Worm (Caenorhabditis elegans) whole organism, midembryonic: Measurements from ENCODE around the gene C53D6.6.

ENCODE experiments used
- T22C8.4 ChIP-seq: fragments of 200-800 bp; sonication (Bioruptor generic); IDR thresholded peaks from 2 replicates; pipeline ENCODE4 v1.3.6; 2022; ENCODE audit warnings: missing genetic modification characterization, missing compliant biosample characterization
- cog-1 ChIP-seq: sonication (generic microtip); optimal IDR thresholded peaks from 2 replicates; lab custom pipeline; 2016; ENCODE audit warnings: missing genetic modification characterization, missing compliant biosample characterization
- flt-1 ChIP-seq: fragments of 200-800 bp; sonication (Bioruptor generic); IDR thresholded peaks from 2 replicates; pipeline ENCODE4 v1.3.6; 2022; ENCODE audit warnings: missing genetic modification characterization, missing compliant biosample characterization
- klf-2 ChIP-seq: fragments of 200-800 bp; sonication (Bioruptor generic); conservative IDR thresholded peaks from 2 replicates; pipeline ENCODE4 v1.3.6; 2022; ENCODE audit warnings: missing genetic modification reagents, missing genetic modification characterization, missing compliant biosample characterization
- med-1 ChIP-seq: sonication (generic microtip); optimal IDR thresholded peaks from 2 replicates; lab custom pipeline; 2017; ENCODE audit warnings: missing genetic modification characterization, mild to moderate bottlenecking, missing compliant biosample characterization, antibody characterized with exemption, missing genetic modification reagents; ENCODE audit not compliant: insufficient read depth
- ref-1 ChIP-seq: fragments of 200-800 bp; sonication (Bioruptor generic); conservative IDR thresholded peaks from 2 replicates; pipeline ENCODE4 v1.3.6; 2022; ENCODE audit warnings: missing genetic modification reagents, missing genetic modification characterization, missing compliant biosample characterization
- tab-1 ChIP-seq: fragments of 200-800 bp; sonication (Bioruptor generic); IDR thresholded peaks from 2 replicates; pipeline ENCODE4 v1.3.6; 2022; ENCODE audit warnings: missing genetic modification characterization, missing compliant biosample characterization
- ztf-23 ChIP-seq: fragments of 200-800 bp; sonication (Bioruptor generic); IDR thresholded peaks from 2 replicates; pipeline ENCODE4 v1.3.6; 2022; ENCODE audit warnings: missing genetic modification reagents, missing genetic modification characterization, missing compliant biosample characterization
- ztf-29 ChIP-seq: fragments of 200-800 bp; sonication (Bioruptor generic); IDR thresholded peaks from 2 replicates; pipeline ENCODE4 v1.3.6; 2022; ENCODE audit warnings: missing genetic modification reagents, missing genetic modification characterization, missing compliant biosample characterization

Gene C53D6.6

ce11 chrIV:9021245-9021779 is 11.2 kb downstream of the C53D6.6 start:
- no peak for TF ChIP-seq flt-1 (GFP tag; lab: Robert Waterston, UW)
- no peak for TF ChIP-seq ref-1
- no peak for TF ChIP-seq ztf-29 (GFP tag; lab: Robert Waterston, UW)
- TF ChIP-seq med-1 (GFP tag; lab: Kevin White, UChicago) = no peak
- TF ChIP-seq klf-2 (GFP tag; lab: Robert Waterston, UW) = no peak
- no peak for TF ChIP-seq T22C8.4 (GFP tag; lab: Robert Waterston, UW)
- TF ChIP-seq tab-1 = no peak
- no peak for TF ChIP-seq cog-1
- no peak for TF ChIP-seq ztf-23 (GFP tag; lab: Robert Waterston, UW)

- no peak for TF ChIP-seq T22C8.4 (GFP tag; lab: Robert Waterston, UW)
- no peak for TF ChIP-seq cog-1
- no peak for TF ChIP-seq ztf-29 (GFP tag; lab: Robert Waterston, UW)
- no peak for TF ChIP-seq ztf-23 (GFP tag; lab: Robert Waterston, UW)
- no peak for TF ChIP-seq klf-2 (GFP tag; lab: Robert Waterston, UW)
- no peak for TF ChIP-seq med-1 (GFP tag; lab: Kevin White, UChicago)
- no peak for TF ChIP-seq flt-1 (GFP tag; lab: Robert Waterston, UW)
- TF ChIP-seq ref-1 = no peak
- no peak for TF ChIP-seq tab-1
Observed at ce11 chrIV:9020840-9021239, 11.6 kb downstream of the C53D6.6 start, which contains the start of gene C53D6.4. Gene C53D6.4, minus strand, starts transcription at chrIV:9020940.

ce11 chrIV:9016477-9016876 is 16.0 kb downstream of the C53D6.6 start, which contains the start of gene acc-2:
Gene acc-2, plus strand, starts transcription at chrIV:9016777.
- TF ChIP-seq med-1 (GFP tag; lab: Kevin White, UChicago) = no peak

ce11 chrIV:9010257-9010656 is 22.2 kb downstream of the C53D6.6 start, which contains the start of gene C53D6.11:
Gene C53D6.11, plus strand, starts transcription at chrIV:9010584.
- TF ChIP-seq flt-1 (GFP tag; lab: Robert Waterston, UW) = no peak
- TF ChIP-seq med-1 (GFP tag; lab: Kevin White, UChicago) = no peak
- no peak for TF ChIP-seq ztf-29 (GFP tag; lab: Robert Waterston, UW)
- no peak for TF ChIP-seq ref-1
- no peak for TF ChIP-seq T22C8.4 (GFP tag; lab: Robert Waterston, UW)
- TF ChIP-seq ztf-23 (GFP tag; lab: Robert Waterston, UW) = no peak

- TF ChIP-seq flt-1 (GFP tag; lab: Robert Waterston, UW) (no peak), T22C8.4 (GFP tag; lab: Robert Waterston, UW) (no peak), cog-1 (no peak), tab-1 (no peak), klf-2 (GFP tag; lab: Robert Waterston, UW) (no peak), ztf-23 (GFP tag; lab: Robert Waterston, UW) (no peak), med-1 (GFP tag; lab: Kevin White, UChicago) (no peak), ztf-29 (GFP tag; lab: Robert Waterston, UW) (no peak), ref-1 (no peak)
Observed at ce11 chrIV:9007947-9008346, 24.5 kb downstream of the C53D6.6 start.

- no peak for TF ChIP-seq ref-1
- no peak for TF ChIP-seq T22C8.4 (GFP tag; lab: Robert Waterston, UW)
- TF ChIP-seq klf-2 (GFP tag; lab: Robert Waterston, UW) = no peak
- no peak for TF ChIP-seq flt-1 (GFP tag; lab: Robert Waterston, UW)
- no peak for TF ChIP-seq cog-1
- TF ChIP-seq ztf-23 (GFP tag; lab: Robert Waterston, UW) = no peak
- TF ChIP-seq tab-1 = no peak
- TF ChIP-seq ztf-29 (GFP tag; lab: Robert Waterston, UW) = no peak
- TF ChIP-seq med-1 (GFP tag; lab: Kevin White, UChicago) = no peak
Observed at ce11 chrIV:9005310-9005709, 27.2 kb downstream of the C53D6.6 start, which contains the start of gene unc-129. Gene unc-129, minus strand, starts transcription at chrIV:9005410.

ce11 chrIV:9002636-9003035 is 29.8 kb downstream of the C53D6.6 start, which contains the start of gene C53D6.8:
Gene C53D6.8, minus strand, starts transcription at chrIV:9002736.
- no peak for TF ChIP-seq med-1 (GFP tag; lab: Kevin White, UChicago)
- TF ChIP-seq klf-2 (GFP tag; lab: Robert Waterston, UW) = no peak
- no peak for TF ChIP-seq tab-1
- no peak for TF ChIP-seq flt-1 (GFP tag; lab: Robert Waterston, UW)

ce11 chrIV:9001184-9001583 is 31.3 kb downstream of the C53D6.6 start:
- no peak for TF ChIP-seq klf-2 (GFP tag; lab: Robert Waterston, UW)
- no peak for TF ChIP-seq flt-1 (GFP tag; lab: Robert Waterston, UW)
- TF ChIP-seq cog-1 = no peak

- TF ChIP-seq tab-1 (no peak), ztf-29 (GFP tag; lab: Robert Waterston, UW) (no peak), ztf-23 (GFP tag; lab: Robert Waterston, UW) (no peak), T22C8.4 (GFP tag; lab: Robert Waterston, UW) (no peak), cog-1 (no peak)
Observed at ce11 chrIV:9000664-9001063, 31.8 kb downstream of the C53D6.6 start.

- TF ChIP-seq tab-1 = no peak
- no peak for TF ChIP-seq flt-1 (GFP tag; lab: Robert Waterston, UW)
- no peak for TF ChIP-seq ztf-29 (GFP tag; lab: Robert Waterston, UW)
- TF ChIP-seq ztf-23 (GFP tag; lab: Robert Waterston, UW) = no peak
- no peak for TF ChIP-seq T22C8.4 (GFP tag; lab: Robert Waterston, UW)
- no peak for TF ChIP-seq cog-1
- TF ChIP-seq klf-2 (GFP tag; lab: Robert Waterston, UW) = no peak
- no peak for TF ChIP-seq med-1 (GFP tag; lab: Kevin White, UChicago)
- TF ChIP-seq ref-1 = no peak
Observed at ce11 chrIV:8994487-8994886, 38.0 kb downstream of the C53D6.6 start.
